Fruit fly (Drosophila melanogaster): ENCODE measurements around the gene Prosalpha4.

The Prosalpha4 gene

DNA sequence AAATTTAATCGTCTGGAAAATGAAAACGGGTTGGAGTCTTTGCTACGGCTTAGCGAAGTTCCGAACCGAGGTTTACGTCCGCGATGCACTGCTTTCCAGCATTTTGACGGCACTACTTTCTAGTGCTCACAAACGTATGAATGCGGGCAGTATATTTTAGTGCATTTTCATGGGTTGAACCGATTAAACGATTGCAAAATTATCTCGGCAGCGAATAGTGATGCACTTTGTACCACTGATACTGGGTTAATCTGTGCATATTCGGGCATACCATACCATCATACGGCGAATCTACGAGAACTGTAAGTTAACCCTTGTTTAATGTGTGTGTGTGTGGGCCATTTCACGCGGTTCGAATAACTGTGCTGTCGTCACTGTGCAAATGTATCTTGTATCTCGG, 5.3 kb upstream of the Prosalpha4 start, which contains the start of gene Mfe2 (continued):
- TF ChIP-seq Aef1 (GFP tag; IDR thresholded peaks at IDR 0.05) (no peak), CG17568 (GFP tag; optimal IDR thresholded peaks at IDR 0.05) (no peak), lab (GFP tag; optimal IDR thresholded peaks at IDR 0.05) (no peak), luna (GFP tag; optimal IDR thresholded peaks at IDR 0.05) (peak; percentile 9), CG31441 (GFP tag; IDR thresholded peaks at IDR 0.05) (no peak), Tbp (GFP tag; optimal IDR thresholded peaks at IDR 0.05) (no peak), CG15696 (tag; optimal IDR thresholded peaks at IDR 0.05) (no peak), CG32772 (GFP tag; IDR thresholded peaks at IDR 0.05) (no peak; the same call in 1 of the 2 replicates), slou (GFP tag; optimal IDR thresholded peaks at IDR 0.05) (peak; percentile 57), CG6813 (GFP tag; optimal IDR thresholded peaks at IDR 0.05) (peak; percentile 7), zfh2 (GFP tag; optimal IDR thresholded peaks at IDR 0.05) (peak; percentile 81), jumu (GFP tag; optimal IDR thresholded peaks at IDR 0.05) (peak; percentile 60), chm (GFP tag; IDR thresholded peaks at IDR 0.05) (no peak), CG10565 (GFP tag; optimal IDR thresholded peaks at IDR 0.05) (no peak), Atf-2 (GFP tag; optimal IDR thresholded peaks at IDR 0.05) (no peak), unpg (GFP tag; optimal IDR thresholded peaks at IDR 0.05) (peak; percentile 36), CG9876 (GFP tag; optimal IDR thresholded peaks at IDR 0.05) (peak; percentile 47), Mrtf (GFP tag; IDR thresholded peaks at IDR 0.05) (no peak), Trl (optimal IDR thresholded peaks at IDR 0.05) (no peak), Trl (GFP tag; optimal IDR thresholded peaks at IDR 0.05) (peak; percentile 73), CG2875 (GFP tag; optimal IDR thresholded peaks at IDR 0.05) (no peak), CHES-1-like (GFP tag; optimal IDR thresholded peaks at IDR 0.05) (peak; percentile 34), grau (tag; optimal IDR thresholded peaks at IDR 0.05) (peak; percentile 48), sd (tag; optimal IDR thresholded peaks at IDR 0.05) (no peak), zf30C (GFP tag; optimal IDR thresholded peaks at IDR 0.05) (no peak), cg (GFP tag; optimal IDR thresholded peaks at IDR 0.05) (peak; percentile 35), cas (GFP tag; IDR thresholded peaks at IDR 0.05) (no peak), CG34376 (GFP tag; optimal IDR thresholded peaks at IDR 0.05) (peak; percentile 57), CG13624 (GFP tag; optimal IDR thresholded peaks at IDR 0.05) (peak; percentile 62), Rfx (GFP tag; IDR thresholded peaks at IDR 0.05) (peak; percentile 82), Hr51 (GFP tag; optimal IDR thresholded peaks at IDR 0.05) (peak in 1 of 2 experiments; percentile 41), CG17829 (tag; optimal IDR thresholded peaks at IDR 0.05) (peak; percentile 70), CG6175 (GFP tag; IDR thresholded peaks at IDR 0.05) (0 out of 3 replicates have a peak, but pooled peaks have one; percentile 11), maf-S (GFP tag; optimal IDR thresholded peaks at IDR 0.05) (peak; percentile 49), ind (GFP tag; optimal IDR thresholded peaks at IDR 0.05) (peak; percentile 55), B-H2 (GFP tag; optimal IDR thresholded peaks at IDR 0.05) (peak; percentile 77), CG17912 (GFP tag; optimal IDR thresholded peaks at IDR 0.05) (peak; percentile 38), gem (tag; optimal IDR thresholded peaks at IDR 0.05) (no peak), ara (GFP tag; IDR thresholded peaks at IDR 0.05) (no peak), CG2199 (GFP tag; IDR thresholded peaks at IDR 0.05) (peak; percentile 86; the same call in 2 of the 3 replicates), CG13123 (GFP tag; optimal IDR thresholded peaks at IDR 0.05) (peak; percentile 15), crp (GFP tag; optimal IDR thresholded peaks at IDR 0.05) (peak in 1 of 2 experiments; percentile 14), fu2 (GFP tag; optimal IDR thresholded peaks at IDR 0.05) (peak; percentile 73), da (GFP tag; optimal IDR thresholded peaks at IDR 0.05) (no peak), CG1233 (GFP tag; optimal IDR thresholded peaks at IDR 0.05) (peak; percentile 43), Neu2 (GFP tag; optimal IDR thresholded peaks at IDR 0.05; ENCODE audit: borderline replicate concordance) (no peak), fd3F (GFP tag; optimal IDR thresholded peaks at IDR 0.05) (no peak), Asciz (GFP tag; optimal IDR thresholded peaks at IDR 0.05) (no peak), CG9727 (GFP tag; optimal IDR thresholded peaks at IDR 0.05) (no peak), pnt (GFP tag; optimal IDR thresholded peaks at IDR 0.05) (peak; percentile 18), cwo (GFP tag; optimal IDR thresholded peaks at IDR 0.05) (peak; percentile 10)
